Worm (Caenorhabditis elegans) whole organism, L3 larva: ENCODE measurements around the gene ubc-6.

ENCODE experiments used
- ceh-16 ChIP-seq: sonication (generic microtip); optimal IDR thresholded peaks from 2 replicates; lab custom pipeline; 2017; ENCODE audit warnings: missing biosample characterization, missing genetic modification characterization
- egl-27 ChIP-seq: sonication (generic microtip); optimal IDR thresholded peaks from 4 replicates; lab custom pipeline; 2017; ENCODE audit warnings: missing biosample characterization, missing genetic modification reagents, missing genetic modification characterization
- fkh-2 ChIP-seq: fragments of 150-350 bp; optimal IDR thresholded peaks from 2 replicates; lab custom pipeline; 2014; ENCODE audit warnings: missing biosample characterization, missing genetic modification reagents, missing genetic modification characterization
- fos-1 ChIP-seq: fragments of 150-350 bp; optimal IDR thresholded peaks from 2 replicates; lab custom pipeline; 2014; ENCODE audit warnings: missing biosample characterization, missing genetic modification characterization
- nhr-25 ChIP-seq: sonication (generic microtip); optimal IDR thresholded peaks from 2 replicates; lab custom pipeline; 2017; ENCODE audit warnings: missing biosample characterization, missing genetic modification characterization
- nhr-67 ChIP-seq: fragments of 150-350 bp; optimal IDR thresholded peaks from 2 replicates; lab custom pipeline; 2014; ENCODE audit warnings: missing biosample characterization, missing genetic modification characterization
- snpc-4 ChIP-seq: fragments of 150-350 bp; optimal IDR thresholded peaks from 2 replicates; lab custom pipeline; 2014; ENCODE audit warnings: missing biosample characterization, missing genetic modification characterization
- unc-62 ChIP-seq: fragments of 150-350 bp; sonication (generic microtip); optimal IDR thresholded peaks from 4 replicates; lab custom pipeline; 2014; ENCODE audit warnings: missing biosample characterization, missing genetic modification reagents, missing genetic modification characterization
- zag-1 ChIP-seq: fragments of 150-350 bp; optimal IDR thresholded peaks from 2 replicates; lab custom pipeline; 2014; ENCODE audit warnings: missing biosample characterization, missing genetic modification characterization
- ztf-11 ChIP-seq: fragments of 150-350 bp; optimal IDR thresholded peaks from 2 replicates; lab custom pipeline; 2014; ENCODE audit warnings: missing biosample characterization, missing genetic modification characterization

DNA sequence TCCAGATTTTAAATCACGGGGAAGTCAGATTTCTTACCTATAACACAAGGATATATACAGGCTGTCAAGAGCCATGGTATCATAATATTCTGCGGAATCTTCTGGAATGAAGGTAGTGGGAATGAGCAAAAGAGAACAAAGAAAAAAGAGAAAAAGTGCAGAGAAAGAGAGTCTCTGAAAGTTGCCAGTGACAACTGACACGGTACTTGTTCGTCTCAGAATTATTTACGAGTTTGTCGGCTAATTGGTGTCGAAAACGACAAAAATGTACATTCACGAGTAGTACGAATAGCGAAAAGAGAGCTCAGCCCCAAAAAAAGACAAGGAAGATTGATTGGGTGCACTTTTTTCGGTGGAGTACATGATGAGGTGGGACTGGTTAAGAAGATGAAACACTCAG, 4.0 kb downstream of the ubc-6 start, which contains the start of gene cah-2:
- no peak for TF ChIP-seq nhr-67 (tag; lab: Kevin White, UChicago)
- no peak for TF ChIP-seq nhr-25 (tag; lab: Kevin White, UChicago)
- no peak for TF ChIP-seq snpc-4 (tag; lab: Kevin White, UChicago)
- TF ChIP-seq fkh-2 (tag; lab: Kevin White, UChicago), result no peak
- no peak for TF ChIP-seq ceh-16 (tag; lab: Kevin White, UChicago)
- no peak for TF ChIP-seq ztf-11 (tag; lab: Kevin White, UChicago)
- no peak for TF ChIP-seq fos-1 (tag; lab: Kevin White, UChicago)
- no peak for TF ChIP-seq egl-27 (tag; lab: Kevin White, UChicago)
- TF ChIP-seq unc-62 (GFP tag; lab: Kevin White, UChicago), result no peak
- no peak for TF ChIP-seq zag-1 (tag; lab: Kevin White, UChicago)
